Worm (Caenorhabditis elegans): ENCODE measurements around the gene F07G11.2.

Gene F07G11.2

DNA sequence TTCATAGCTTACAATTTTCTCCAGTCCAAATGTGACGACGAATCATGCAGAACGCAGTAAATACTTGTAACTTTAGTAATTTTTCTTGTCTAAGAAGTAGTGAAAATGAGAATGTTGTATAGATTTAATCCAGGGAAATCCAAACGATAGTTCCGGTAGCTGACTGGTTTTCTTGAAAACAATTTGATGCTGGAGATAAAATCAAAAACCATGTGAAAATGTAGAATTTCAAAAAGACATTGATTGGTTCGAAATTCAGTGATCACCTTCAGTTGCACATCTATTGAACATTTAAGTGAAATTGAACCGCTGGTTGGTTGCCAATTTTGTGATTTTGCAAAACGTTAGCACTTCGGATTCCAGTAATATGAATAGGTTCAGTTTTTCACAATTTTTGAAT is 40.6 kb upstream of the F07G11.2 start, which contains the start of gene C13A2.9:
Gene C13A2.9 (minus strand): TSS at position 101 of the 400 bp plus-strand sequence.
- TF ChIP-seq F55B11.4 (tag; optimal IDR thresholded peaks at IDR 0.05; ENCODE audit: borderline replicate concordance, insufficient read depth) (no peak), hlh-12 (tag; optimal IDR thresholded peaks at IDR 0.05) (no peak), ama-1 (optimal IDR thresholded peaks at IDR 0.05) (no peak), ama-1 (GFP tag; optimal IDR thresholded peaks at IDR 0.05) (no peak), mcd-1 (GFP tag; IDR thresholded peaks at IDR 0.05) (no peak), attf-5 (GFP tag; optimal IDR thresholded peaks at IDR 0.05) (no peak), xnd-1 (tag; optimal IDR thresholded peaks at IDR 0.05) (no peak), atf-7 (tag; optimal IDR thresholded peaks at IDR 0.05) (no peak), Y67H2A.10 (GFP tag; conservative IDR thresholded peaks at IDR 0.05) (no peak), dpl-1 (GFP tag; optimal IDR thresholded peaks at IDR 0.05) (no peak), Y53F4B.3 (GFP tag; IDR thresholded peaks at IDR 0.05) (no peak), him-1 (tag; optimal IDR thresholded peaks at IDR 0.05) (no peak), mel-28 (tag; optimal IDR thresholded peaks at IDR 0.05; ENCODE audit: borderline replicate concordance) (no peak)

DNA sequence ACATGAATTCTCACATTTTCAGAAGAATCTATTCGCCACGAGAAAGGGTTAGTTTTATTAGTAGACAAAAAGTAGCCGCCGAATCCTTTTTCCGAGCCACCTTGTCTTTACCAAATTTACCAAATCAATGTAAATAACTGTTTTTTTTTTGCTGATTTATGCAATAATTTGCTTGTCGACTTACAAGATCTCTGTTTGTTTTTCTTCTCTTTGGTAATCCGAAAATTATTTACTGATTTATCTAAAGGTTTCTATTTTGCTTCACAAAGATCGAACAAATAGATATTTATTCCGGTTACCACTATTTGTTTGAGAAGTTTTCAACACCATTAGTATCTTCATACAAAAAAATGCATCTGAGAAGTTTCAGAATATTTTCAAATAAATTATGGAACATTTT is 38.6 kb upstream of the F07G11.2 start, which contains the start of gene C13A2.7:
Gene C13A2.7 (plus strand): TSS at position 301 of the 400 bp plus-strand sequence.
- TF ChIP-seq nfya-2 (GFP tag; IDR thresholded peaks at IDR 0.05): no peak
- no peak for TF ChIP-seq egrh-3 (GFP tag; IDR thresholded peaks at IDR 0.05)
- no peak for TF ChIP-seq bed-1 (GFP tag; IDR thresholded peaks at IDR 0.05)
- no peak for TF ChIP-seq F55B11.4 (tag; optimal IDR thresholded peaks at IDR 0.05; ENCODE audit: borderline replicate concordance, insufficient read depth)
- no peak for TF ChIP-seq akir-1 (GFP tag; optimal IDR thresholded peaks at IDR 0.05)
- TF ChIP-seq D2030.7 (GFP tag; IDR thresholded peaks at IDR 0.05): no peak
- TF ChIP-seq lin-26 (GFP tag; IDR thresholded peaks at IDR 0.05): no peak
- no peak for TF ChIP-seq cebp-2 (GFP tag; IDR thresholded peaks at IDR 0.05)
- TF ChIP-seq B0019.2 (GFP tag; conservative IDR thresholded peaks at IDR 0.05): no peak
- no peak for TF ChIP-seq F22D6.2 (tag; optimal IDR thresholded peaks at IDR 0.05)
- no peak for TF ChIP-seq madf-6 (GFP tag; IDR thresholded peaks at IDR 0.05)
- no peak for TF ChIP-seq rpc-1 (optimal IDR thresholded peaks at IDR 0.05)
- TF ChIP-seq rpc-1 (tag; optimal IDR thresholded peaks at IDR 0.05): no peak
- TF ChIP-seq tbx-9 (tag; optimal IDR thresholded peaks at IDR 0.05; ENCODE audit: borderline replicate concordance): no peak
- TF ChIP-seq ceh-91 (GFP tag; IDR thresholded peaks at IDR 0.05): no peak
- no peak for TF ChIP-seq snpc-1.3 (tag; optimal IDR thresholded peaks at IDR 0.05; ENCODE audit: insufficient read depth)
- no peak for TF ChIP-seq snpc-1.1 (tag; optimal IDR thresholded peaks at IDR 0.05; ENCODE audit: insufficient read depth)
- no peak for TF ChIP-seq him-1 (tag; optimal IDR thresholded peaks at IDR 0.05)

DNA sequence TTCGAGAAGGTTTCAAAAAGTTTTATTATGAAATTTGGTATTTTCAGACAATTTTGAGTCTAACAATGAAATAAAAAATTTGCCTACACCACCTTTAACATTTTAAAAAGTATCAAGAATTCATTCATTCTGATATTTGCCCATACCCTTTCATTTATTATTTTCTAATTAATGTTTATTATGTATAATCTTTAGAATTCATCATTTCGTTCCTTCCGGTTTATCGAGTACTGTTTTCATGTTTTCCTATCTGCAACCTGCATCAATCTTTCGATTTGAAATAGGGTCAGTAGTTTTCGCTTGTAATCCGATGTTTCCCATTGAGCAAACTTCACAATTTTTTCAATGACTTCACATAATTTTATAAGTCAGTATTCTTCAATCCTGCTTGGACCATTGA is 35.2 kb upstream of the F07G11.2 start, which contains the start of gene C13A2.6:
Gene C13A2.6 (plus strand): TSS at position 301 of the 400 bp plus-strand sequence.
- TF ChIP-seq bed-2 (GFP tag; IDR thresholded peaks at IDR 0.05): no peak
- no peak for TF ChIP-seq T07F8.4 (tag; optimal IDR thresholded peaks at IDR 0.05)
- TF ChIP-seq C17E4.6 (GFP tag; IDR thresholded peaks at IDR 0.05): no peak
- TF ChIP-seq Y53G8AR.9 (GFP tag; conservative IDR thresholded peaks at IDR 0.05): no peak
- no peak for TF ChIP-seq F55B11.4 (tag; optimal IDR thresholded peaks at IDR 0.05; ENCODE audit: borderline replicate concordance, insufficient read depth)

DNA sequence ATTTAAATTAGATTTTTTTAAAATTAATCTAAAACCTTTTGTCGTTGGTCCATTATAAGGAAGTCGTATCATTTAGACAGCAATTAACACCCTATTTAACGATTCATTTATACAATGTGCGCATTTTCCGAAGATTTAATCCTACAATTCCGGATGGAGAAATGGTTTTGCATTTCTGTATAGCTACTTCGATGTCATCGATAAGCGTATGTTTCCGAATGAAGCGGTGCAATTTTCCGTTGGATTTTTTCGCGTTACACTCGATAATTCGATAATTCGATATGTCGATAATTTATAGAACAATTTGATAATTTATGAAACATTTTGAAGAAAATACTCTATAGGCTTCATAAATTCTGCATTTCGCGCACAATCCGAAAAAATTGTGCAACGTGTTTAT is 29.6 kb upstream of the F07G11.2 start, which contains the start of gene C13A2.10:
Gene C13A2.10 (minus strand): TSS at position 101 of the 400 bp plus-strand sequence.
- TF ChIP-seq F22D6.2 (tag; optimal IDR thresholded peaks at IDR 0.05): no peak
- no peak for TF ChIP-seq lsl-1 (GFP tag; optimal IDR thresholded peaks at IDR 0.05)
- no peak for TF ChIP-seq athp-1 (tag; optimal IDR thresholded peaks at IDR 0.05)
- TF ChIP-seq F52B5.7 (tag; optimal IDR thresholded peaks at IDR 0.05): no peak
